Worm (Caenorhabditis elegans) whole organism, L2 larva: ENCODE data around the gene C54E10.3.

Experiments used
- C34F6.9 ChIP-seq: fragments of 150-350 bp; optimal IDR thresholded peaks from 2 replicates; lab custom pipeline; 2014; ENCODE audit warnings: missing biosample characterization, missing genetic modification characterization
- F13H6.1 ChIP-seq: sonication (generic microtip); optimal IDR thresholded peaks from 2 replicates; lab custom pipeline; 2016; ENCODE audit warnings: missing genetic modification characterization, missing compliant biosample characterization
- R02D3.7 ChIP-seq: fragments of 150-350 bp; optimal IDR thresholded peaks from 2 replicates; lab custom pipeline; 2014; ENCODE audit warnings: missing biosample characterization, missing genetic modification characterization
- ZK546.5 ChIP-seq: sonication (generic microtip); optimal IDR thresholded peaks from 2 replicates; lab custom pipeline; 2017; ENCODE audit warnings: missing biosample characterization, missing genetic modification characterization
- alr-1 ChIP-seq: fragments of 150-350 bp; optimal IDR thresholded peaks from 2 replicates; lab custom pipeline; 2014; ENCODE audit warnings: missing biosample characterization, missing genetic modification characterization
- aly-2 ChIP-seq: fragments of 150-350 bp; optimal IDR thresholded peaks from 2 replicates; lab custom pipeline; 2014; ENCODE audit warnings: missing biosample characterization, missing genetic modification characterization
- ama-1 ChIP-seq: fragments of 150-350 bp; optimal IDR thresholded peaks from 2 replicates; lab custom pipeline; 2018; ENCODE audit warnings: inconsistent platforms
- blmp-1 ChIP-seq: sonication (generic microtip); optimal IDR thresholded peaks from 2 replicates; lab custom pipeline; 2017; ENCODE audit warnings: missing genetic modification characterization, mild to moderate bottlenecking, missing compliant biosample characterization, antibody characterized with exemption, moderate library complexity; ENCODE audit not compliant: insufficient read depth
- ceh-16 ChIP-seq: fragments of 150-350 bp; optimal IDR thresholded peaks from 2 replicates; lab custom pipeline; 2014; ENCODE audit warnings: missing biosample characterization, missing genetic modification characterization
- crh-2 ChIP-seq: sonication (generic microtip); optimal IDR thresholded peaks from 2 replicates; lab custom pipeline; 2017; ENCODE audit warnings: missing biosample characterization, missing genetic modification characterization
- dmd-4 ChIP-seq: sonication (generic microtip); optimal IDR thresholded peaks from 2 replicates; lab custom pipeline; 2017; ENCODE audit warnings: missing biosample characterization, missing genetic modification characterization
- egl-27 ChIP-seq: sonication (generic microtip); optimal IDR thresholded peaks from 3 replicates; lab custom pipeline; 2017; ENCODE audit warnings: missing biosample characterization, missing genetic modification reagents, missing genetic modification characterization
- elt-1 ChIP-seq: fragments of 150-350 bp; optimal IDR thresholded peaks from 2 replicates; lab custom pipeline; 2014; ENCODE audit warnings: missing biosample characterization, missing genetic modification characterization
- elt-3 ChIP-seq: sonication (generic microtip); optimal IDR thresholded peaks from 2 replicates; lab custom pipeline; 2017; ENCODE audit warnings: missing biosample characterization, missing genetic modification characterization
- gmeb-1 ChIP-seq: fragments of 150-350 bp; optimal IDR thresholded peaks from 2 replicates; lab custom pipeline; 2014; ENCODE audit warnings: missing biosample characterization, missing genetic modification characterization
- lin-11 ChIP-seq: fragments of 150-350 bp; sonication (generic microtip); optimal IDR thresholded peaks from 2 replicates; lab custom pipeline; 2014; ENCODE audit warnings: missing biosample characterization, missing genetic modification characterization, inconsistent platforms, mixed read lengths
- lin-39 ChIP-seq: fragments of 150-350 bp; optimal IDR thresholded peaks from 2 replicates; lab custom pipeline; 2014; ENCODE audit warnings: missing biosample characterization, missing genetic modification reagents, missing genetic modification characterization
- mab-5 ChIP-seq: fragments of 150-350 bp; optimal IDR thresholded peaks from 2 replicates; lab custom pipeline; 2014; ENCODE audit warnings: missing biosample characterization, missing genetic modification characterization
- mbf-1 ChIP-seq: sonication (generic microtip); optimal IDR thresholded peaks from 2 replicates; lab custom pipeline; 2017; ENCODE audit warnings: missing biosample characterization, missing genetic modification characterization
- mdl-1 ChIP-seq, 2 experiments: fragments of 150-350 bp in 1 of 2; sonication (generic microtip) in 1 of 2; optimal IDR thresholded peaks; 2 replicates each; lab custom pipeline; 2017; ENCODE audit warnings: missing biosample characterization in 2 of 2, missing genetic modification characterization in 2 of 2
- nhr-10 ChIP-seq: sonication (generic microtip); optimal IDR thresholded peaks from 2 replicates; lab custom pipeline; 2017; ENCODE audit warnings: missing biosample characterization, missing genetic modification characterization
- nhr-11 ChIP-seq: fragments of 150-350 bp; optimal IDR thresholded peaks from 2 replicates; lab custom pipeline; 2014; ENCODE audit warnings: missing biosample characterization, missing genetic modification characterization
- nhr-12 ChIP-seq: fragments of 150-350 bp; optimal IDR thresholded peaks from 2 replicates; lab custom pipeline; 2014; ENCODE audit warnings: missing biosample characterization, missing genetic modification characterization
- nhr-129 ChIP-seq: fragments of 150-350 bp; optimal IDR thresholded peaks from 2 replicates; lab custom pipeline; 2014; ENCODE audit warnings: missing biosample characterization, missing genetic modification characterization
- nhr-21 ChIP-seq: fragments of 150-350 bp; optimal IDR thresholded peaks from 2 replicates; lab custom pipeline; 2014; ENCODE audit warnings: missing biosample characterization, missing genetic modification characterization
- nhr-237 ChIP-seq: fragments of 150-350 bp; optimal IDR thresholded peaks from 2 replicates; lab custom pipeline; 2014; ENCODE audit warnings: missing biosample characterization, missing genetic modification characterization
- nhr-25 ChIP-seq: fragments of 150-350 bp; sonication (generic microtip); optimal IDR thresholded peaks from 3 replicates; lab custom pipeline; 2014; ENCODE audit warnings: missing biosample characterization, missing genetic modification characterization
- nhr-6 ChIP-seq: fragments of 150-350 bp; optimal IDR thresholded peaks from 2 replicates; lab custom pipeline; 2014; ENCODE audit warnings: missing biosample characterization, missing genetic modification characterization
- nhr-77 ChIP-seq: fragments of 150-350 bp; optimal IDR thresholded peaks from 2 replicates; lab custom pipeline; 2014; ENCODE audit warnings: missing biosample characterization, missing genetic modification characterization
- sem-4 ChIP-seq: fragments of 150-350 bp; optimal IDR thresholded peaks from 2 replicates; lab custom pipeline; 2014; ENCODE audit warnings: missing biosample characterization, missing genetic modification reagents, missing genetic modification characterization
- skn-1 ChIP-seq: sonication (generic microtip); optimal IDR thresholded peaks from 2 replicates; lab custom pipeline; 2017; ENCODE audit warnings: missing biosample characterization, missing genetic modification characterization
- sma-3 ChIP-seq: sonication (generic microtip); optimal IDR thresholded peaks from 2 replicates; lab custom pipeline; 2016; ENCODE audit warnings: missing genetic modification reagents, missing genetic modification characterization, missing compliant biosample characterization
- unc-39 ChIP-seq: fragments of 150-350 bp; optimal IDR thresholded peaks from 2 replicates; lab custom pipeline; 2014; ENCODE audit warnings: missing biosample characterization, missing genetic modification characterization
- unc-55 ChIP-seq: fragments of 150-350 bp; sonication (generic microtip); optimal IDR thresholded peaks from 3 replicates; lab custom pipeline; 2014; ENCODE audit warnings: missing biosample characterization, missing genetic modification reagents, missing genetic modification characterization
- unc-62 ChIP-seq: fragments of 150-350 bp; optimal IDR thresholded peaks from 2 replicates; lab custom pipeline; 2014; ENCODE audit warnings: missing biosample characterization, missing genetic modification reagents, missing genetic modification characterization
- ztf-1 ChIP-seq: fragments of 200-800 bp; sonication (Bioruptor generic); conservative IDR thresholded peaks from 2 replicates; pipeline ENCODE4 v1.3.6; 2022; ENCODE audit warnings: missing genetic modification characterization, missing compliant biosample characterization
- ztf-11 ChIP-seq: sonication (generic microtip); optimal IDR thresholded peaks from 2 replicates; lab custom pipeline; 2017; ENCODE audit warnings: missing biosample characterization, missing genetic modification characterization
- ztf-4 ChIP-seq: fragments of 150-350 bp; optimal IDR thresholded peaks from 2 replicates; lab custom pipeline; 2014; ENCODE audit warnings: missing biosample characterization, missing genetic modification characterization

C54E10.3 gene

ce11 chrV:18771390-18771789, 39.4 kb upstream of the C54E10.3 start, which contains the start of gene clec-256:
clec-256 (plus strand) TSS chrV:18771690.
- TF ChIP-seq ztf-11 (tag; lab: Kevin White, UChicago) (no peak), ceh-16 (tag; lab: Kevin White, UChicago) (no peak), nhr-6 (no peak), ZK546.5 (tag; lab: Kevin White, UChicago) (no peak), elt-1 (tag; lab: Kevin White, UChicago) (no peak), unc-39 (tag; lab: Kevin White, UChicago) (no peak), gmeb-1 (no peak), F13H6.1 (tag; lab: Kevin White, UChicago) (no peak), nhr-25 (no peak), crh-2 (no peak), nhr-21 (tag; lab: Kevin White, UChicago) (no peak), mdl-1 (tag; optimal IDR thresholded peaks at IDR 0.05; lab: Kevin White, UChicago) (no peak), elt-3 (tag; lab: Kevin White, UChicago) (no peak), unc-62 (GFP tag; lab: Kevin White, UChicago) (no peak), lin-39 (tag; lab: Kevin White, UChicago) (no peak), nhr-10 (tag; lab: Kevin White, UChicago) (no peak), nhr-11 (tag; lab: Kevin White, UChicago) (no peak), unc-55 (GFP tag; lab: Kevin White, UChicago) (no peak), sma-3 (GFP tag; lab: Kevin White, UChicago) (no peak), sem-4 (tag; lab: Kevin White, UChicago) (no peak)

- TF ChIP-seq ZK546.5 (tag; lab: Kevin White, UChicago) (no peak), nhr-129 (tag; lab: Kevin White, UChicago) (no peak), unc-55 (GFP tag; lab: Kevin White, UChicago) (no peak), egl-27 (tag; lab: Kevin White, UChicago) (no peak), mab-5 (tag; lab: Kevin White, UChicago) (no peak), alr-1 (no peak), unc-62 (GFP tag; lab: Kevin White, UChicago) (no peak), nhr-12 (tag; lab: Kevin White, UChicago) (no peak), skn-1 (tag; lab: Kevin White, UChicago) (no peak)
These were observed 38.9 kb upstream of the C54E10.3 start for ce11 chrV:18771804-18772386.

- no peak for TF ChIP-seq lin-39 (tag; lab: Kevin White, UChicago)
- no peak for TF ChIP-seq C34F6.9 (tag; lab: Kevin White, UChicago)
- TF ChIP-seq skn-1 (tag; lab: Kevin White, UChicago), result no peak
- no peak for TF ChIP-seq crh-2
- no peak for TF ChIP-seq sem-4 (tag; lab: Kevin White, UChicago)
- TF ChIP-seq unc-62 (GFP tag; lab: Kevin White, UChicago), result no peak
- no peak for TF ChIP-seq dmd-4
- TF ChIP-seq ztf-1 (GFP tag; lab: Robert Waterston, UW), result no peak
- no peak for TF ChIP-seq F13H6.1 (tag; lab: Kevin White, UChicago)
- TF ChIP-seq ama-1 (lab: Kevin White, UChicago), result no peak
- no peak for TF ChIP-seq ztf-4 (tag; lab: Kevin White, UChicago)
- no peak for TF ChIP-seq alr-1
- TF ChIP-seq, all 48 proteins: peak for 0
These were observed 38.0 kb upstream of the C54E10.3 start, which contains the start of gene clec-257 for ce11 chrV:18772761-18773160. clec-257 (plus strand) TSS chrV:18773061.

- TF ChIP-seq egl-27 (tag; lab: Kevin White, UChicago), result no peak
- no peak for TF ChIP-seq sma-3 (GFP tag; lab: Kevin White, UChicago)
- no peak for TF ChIP-seq unc-62 (GFP tag; lab: Kevin White, UChicago)
- no peak for TF ChIP-seq nhr-21 (tag; lab: Kevin White, UChicago)
- no peak for TF ChIP-seq skn-1 (tag; lab: Kevin White, UChicago)
- no peak for TF ChIP-seq crh-2
- TF ChIP-seq nhr-237 (tag; lab: Kevin White, UChicago), result no peak
- TF ChIP-seq nhr-129 (tag; lab: Kevin White, UChicago), result no peak
- TF ChIP-seq mab-5 (tag; lab: Kevin White, UChicago), result no peak
- TF ChIP-seq, all 48 proteins: peak for 0
These were observed 34.5 kb upstream of the C54E10.3 start, which contains the start of gene Y17D7B.4 for ce11 chrV:18776245-18776737. Y17D7B.4 (minus strand) TSS chrV:18776687.

- TF ChIP-seq unc-55 (GFP tag; lab: Kevin White, UChicago) (no peak), blmp-1 (no peak), nhr-10 (tag; lab: Kevin White, UChicago) (no peak), lin-11 (no peak), F13H6.1 (tag; lab: Kevin White, UChicago) (no peak), nhr-12 (tag; lab: Kevin White, UChicago) (no peak), aly-2 (tag; lab: Kevin White, UChicago) (no peak), nhr-77 (tag; lab: Kevin White, UChicago) (no peak), R02D3.7 (no peak), ztf-1 (GFP tag; lab: Robert Waterston, UW) (no peak), unc-39 (tag; lab: Kevin White, UChicago) (no peak), mbf-1 (tag; lab: Kevin White, UChicago) (no peak)
These were observed 30.2 kb upstream of the C54E10.3 start for ce11 chrV:18780605-18781004.
